Worm (Caenorhabditis elegans) whole organism, early embryonic: ENCODE measurements around the gene sel-1.

Experiments used
- B0310.2 ChIP-seq: sonication (generic microtip); optimal IDR thresholded peaks from 2 replicates; lab custom pipeline; 2016; ENCODE audit warnings: mild to moderate bottlenecking, missing genetic modification characterization, missing compliant biosample characterization
- F13C5.2 ChIP-seq: sonication (generic microtip); optimal IDR thresholded peaks from 2 replicates; lab custom pipeline; 2017; ENCODE audit warnings: mild to moderate bottlenecking, missing genetic modification characterization, inconsistent platforms, missing compliant biosample characterization
- aly-1 ChIP-seq: sonication (generic microtip); optimal IDR thresholded peaks from 2 replicates; lab custom pipeline; 2016; ENCODE audit warnings: missing genetic modification characterization, missing compliant biosample characterization
- ama-1 ChIP-seq: fragments of 150-350 bp; optimal IDR thresholded peaks from 2 replicates; lab custom pipeline; 2014
- ceh-13 ChIP-seq: fragments of 200-800 bp; sonication (Bioruptor generic); optimal IDR thresholded peaks from 2 replicates; lab custom pipeline; 2018; ENCODE audit warnings: mild to moderate bottlenecking, missing genetic modification characterization, missing compliant biosample characterization
- ets-7 ChIP-seq: sonication (generic microtip); optimal IDR thresholded peaks from 2 replicates; lab custom pipeline; 2016; ENCODE audit warnings: missing genotype, missing genetic modification characterization, missing compliant biosample characterization
- flt-1 ChIP-seq: fragments of 200-800 bp; sonication (Bioruptor generic); IDR thresholded peaks from 2 replicates; pipeline ENCODE4 v1.3.6; 2022; ENCODE audit warnings: missing genetic modification characterization, missing compliant biosample characterization
- hmbx-1 ChIP-seq: sonication (generic microtip); optimal IDR thresholded peaks from 2 replicates; lab custom pipeline; 2016; ENCODE audit warnings: mild to moderate bottlenecking, missing genetic modification characterization, missing compliant biosample characterization
- hmg-4 ChIP-seq: fragments of 200-800 bp; sonication (Bioruptor generic); optimal IDR thresholded peaks from 2 replicates; lab custom pipeline; 2018; ENCODE audit warnings: mild to moderate bottlenecking, missing genetic modification characterization, missing compliant biosample characterization
- scrt-1 ChIP-seq: fragments of 200-800 bp; sonication (Bioruptor generic); IDR thresholded peaks from 2 replicates; pipeline ENCODE4 v1.3.6; 2022; ENCODE audit warnings: missing genetic modification characterization, missing compliant biosample characterization
- sea-1 ChIP-seq: fragments of 200-800 bp; sonication (Bioruptor generic); conservative IDR thresholded peaks from 2 replicates; pipeline ENCODE4 v1.3.6; 2022; ENCODE audit warnings: missing genetic modification characterization, missing compliant biosample characterization
- tbx-37 ChIP-seq: fragments of 200-800 bp; sonication (Bioruptor generic); conservative IDR thresholded peaks from 2 replicates; pipeline ENCODE4 v1.3.6; 2022; ENCODE audit warnings: missing genetic modification reagents, missing genetic modification characterization, missing compliant biosample characterization
- tra-4 ChIP-seq: sonication (generic microtip); optimal IDR thresholded peaks from 2 replicates; lab custom pipeline; 2017; ENCODE audit warnings: missing genetic modification characterization, missing compliant biosample characterization

DNA sequence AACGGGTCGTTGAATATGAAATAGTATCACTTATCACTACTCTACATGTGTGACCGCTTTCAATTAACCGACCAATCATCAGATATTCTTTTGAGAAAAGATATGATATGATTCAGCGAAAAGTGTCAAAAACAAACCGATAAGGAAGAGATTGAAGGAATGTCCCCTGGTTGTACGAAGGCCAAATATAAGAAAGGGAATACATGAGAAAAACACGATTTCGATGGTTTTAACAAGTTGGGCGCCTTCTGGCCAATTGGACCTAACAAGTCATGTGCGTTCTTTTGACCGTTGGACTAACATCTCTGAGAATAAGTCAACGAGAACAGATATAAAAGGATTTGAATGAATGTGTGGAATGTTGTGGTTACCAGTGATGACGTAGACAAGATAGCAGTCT, 4.7 kb upstream of the sel-1 start:
- TF ChIP-seq F13C5.2 (tag; lab: Kevin White, UChicago) (no peak), ama-1 (lab: Kevin White, UChicago) (no peak), aly-1 (no peak), tra-4 (tag; lab: Kevin White, UChicago) (no peak), ets-7 (tag; lab: Kevin White, UChicago) (no peak), scrt-1 (GFP tag; lab: Robert Waterston, UW) (no peak), ceh-13 (GFP tag; lab: Kevin White, UChicago) (no peak), tbx-37 (GFP tag; lab: Robert Waterston, UW) (no peak), hmbx-1 (tag; lab: Kevin White, UChicago) (no peak), sea-1 (GFP tag; lab: Robert Waterston, UW) (no peak), B0310.2 (no peak), flt-1 (GFP tag; lab: Robert Waterston, UW) (no peak), hmg-4 (GFP tag; lab: Kevin White, UChicago) (no peak)
